Fruit fly (Drosophila melanogaster): ENCODE measurements around the gene CASK.

The CASK gene

dm6 chr3R:21859509-21859908, 37.0 kb upstream of the CASK start (continued):
- TF ChIP-seq ab (GFP tag; optimal IDR thresholded peaks at IDR 0.05): no peak
- no peak for TF ChIP-seq sc (optimal IDR thresholded peaks at IDR 0.05)
- peak; percentile 37 for TF ChIP-seq sc (GFP tag; optimal IDR thresholded peaks at IDR 0.05)
- peak; percentile 87 for TF ChIP-seq lbe (GFP tag; optimal IDR thresholded peaks at IDR 0.05)
- no peak for TF ChIP-seq CG10543 (GFP tag; optimal IDR thresholded peaks at IDR 0.05)
- TF ChIP-seq CG7928 (GFP tag; optimal IDR thresholded peaks at IDR 0.05): no peak
- no peak; the same call in 1 of the 2 replicates for TF ChIP-seq esg (GFP tag; conservative IDR thresholded peaks at IDR 0.05)
- TF ChIP-seq CG10462 (GFP tag; optimal IDR thresholded peaks at IDR 0.05): peak; percentile 1
- peak; percentile 20 for TF ChIP-seq CG10654 (GFP tag; optimal IDR thresholded peaks at IDR 0.05)
- peak; percentile 22 for TF ChIP-seq Six4 (GFP tag; optimal IDR thresholded peaks at IDR 0.05)
- TF ChIP-seq CG16779 (GFP tag; IDR thresholded peaks at IDR 0.05): no peak
- TF ChIP-seq en (GFP tag; optimal IDR thresholded peaks at IDR 0.05): no peak
- peak; percentile 8 for TF ChIP-seq HHEX (GFP tag; optimal IDR thresholded peaks at IDR 0.05)
- no peak for TF ChIP-seq rib (GFP tag; IDR thresholded peaks at IDR 0.05)
- TF ChIP-seq Blimp-1 (GFP tag; optimal IDR thresholded peaks at IDR 0.05): peak; percentile 49
- TF ChIP-seq CG3065 (GFP tag; optimal IDR thresholded peaks at IDR 0.05): no peak
- TF ChIP-seq corto (GFP tag; optimal IDR thresholded peaks at IDR 0.05): peak; percentile 93
- TF ChIP-seq Lhr (GFP tag; optimal IDR thresholded peaks at IDR 0.05): peak; percentile 8
- TF ChIP-seq Eip74EF (GFP tag; optimal IDR thresholded peaks at IDR 0.05): peak in 1 of 2 experiments; percentile 37
- TF ChIP-seq CG1792 (GFP tag; optimal IDR thresholded peaks at IDR 0.05): no peak
- TF ChIP-seq CG15479 (GFP tag; optimal IDR thresholded peaks at IDR 0.05): no peak
- peak; percentile 56 for TF ChIP-seq Ets65A (GFP tag)
- 0 out of 2 replicates have a peak, but pooled peaks have one; percentile 29 for TF ChIP-seq CG3847 (GFP tag; IDR thresholded peaks at IDR 0.05)
- TF ChIP-seq CG15601 (tag; optimal IDR thresholded peaks at IDR 0.05): peak; percentile 28
- peak; percentile 41 for TF ChIP-seq Hsf (GFP tag; optimal IDR thresholded peaks at IDR 0.05)
- TF ChIP-seq caup (GFP tag; optimal IDR thresholded peaks at IDR 0.05; ENCODE audit: severe bottlenecking): no peak
- TF ChIP-seq CG4820 (GFP tag; optimal IDR thresholded peaks at IDR 0.05): peak; percentile 2
- peak; percentile 7 to 46 for TF ChIP-seq dpn (GFP tag; optimal IDR thresholded peaks at IDR 0.05)
- TF ChIP-seq CG4424 (GFP tag; optimal IDR thresholded peaks at IDR 0.05): peak; percentile 47
- TF ChIP-seq kah (GFP tag; optimal IDR thresholded peaks at IDR 0.05): no peak
- TF ChIP-seq unpg (GFP tag; optimal IDR thresholded peaks at IDR 0.05): peak; percentile 57
- no peak for TF ChIP-seq CG12155 (GFP tag; optimal IDR thresholded peaks at IDR 0.05)
- no peak for TF ChIP-seq HmgD (GFP tag; optimal IDR thresholded peaks at IDR 0.05)
- TF ChIP-seq CG12299 (tag; optimal IDR thresholded peaks at IDR 0.05): no peak
- TF ChIP-seq tio (GFP tag; optimal IDR thresholded peaks at IDR 0.05): peak; percentile 54
- no peak for TF ChIP-seq CG3163 (GFP tag; optimal IDR thresholded peaks at IDR 0.05)
- peak; percentile 51 for TF ChIP-seq Chrac-16 (GFP tag; optimal IDR thresholded peaks at IDR 0.05)
- TF ChIP-seq CG10209 (GFP tag; optimal IDR thresholded peaks at IDR 0.05): peak; percentile 41
- no peak for TF ChIP-seq wdn (GFP tag; IDR thresholded peaks at IDR 0.05)
- TF ChIP-seq gfzf (GFP tag; optimal IDR thresholded peaks at IDR 0.05): no peak
- no peak for TF ChIP-seq CG1024 (GFP tag; IDR thresholded peaks at IDR 0.05)
- peak; percentile 46 for TF ChIP-seq nerfin-1 (tag; optimal IDR thresholded peaks at IDR 0.05)
- no peak for TF ChIP-seq aop (GFP tag; IDR thresholded peaks at IDR 0.05)
- TF ChIP-seq so (GFP tag; IDR thresholded peaks at IDR 0.05): peak; percentile 35; the same call in 1 of the 3 replicates
- peak; percentile 57 for TF ChIP-seq CG33557 (GFP tag; optimal IDR thresholded peaks at IDR 0.05)
- TF ChIP-seq ci (GFP tag; IDR thresholded peaks at IDR 0.05): peak; percentile 57; the same call in 2 of the 3 replicates
- peak; percentile 43 for TF ChIP-seq CG8924 (tag; optimal IDR thresholded peaks at IDR 0.05)
- peak; percentile 28 for TF ChIP-seq crc (GFP tag; optimal IDR thresholded peaks at IDR 0.05)
- no peak for TF ChIP-seq Tbp (GFP tag; optimal IDR thresholded peaks at IDR 0.05)
- TF ChIP-seq CG6689 (GFP tag; IDR thresholded peaks at IDR 0.05): peak; percentile 48
- TF ChIP-seq CG9876 (GFP tag; optimal IDR thresholded peaks at IDR 0.05): no peak
